Worm (Caenorhabditis elegans) whole organism, mixed stage, embryonic: Measurements from ENCODE around the gene best-18.

Experiments
- M03D4.4 ChIP-seq: sonication (generic microtip); optimal IDR thresholded peaks from 2 replicates; lab custom pipeline; 2017; ENCODE audit warnings: mild to moderate bottlenecking, missing genetic modification characterization, missing compliant biosample characterization
- bed-3 ChIP-seq: fragments of 200-800 bp; sonication (Bioruptor generic); optimal IDR thresholded peaks from 3 replicates; lab custom pipeline; 2018; ENCODE audit warnings: mild to moderate bottlenecking, missing genetic modification characterization, moderate library complexity, missing compliant biosample characterization
- blmp-1 ChIP-seq: fragments of 150-350 bp; optimal IDR thresholded peaks from 2 replicates; lab custom pipeline; 2014; ENCODE audit warnings: missing biosample characterization, missing genetic modification characterization
- ceh-39 ChIP-seq: fragments of 150-350 bp; optimal IDR thresholded peaks from 2 replicates; lab custom pipeline; 2014; ENCODE audit warnings: missing biosample characterization, missing genetic modification characterization
- ceh-43 ChIP-seq: fragments of 200-800 bp; sonication (Bioruptor generic); optimal IDR thresholded peaks from 2 replicates; lab custom pipeline; 2018; ENCODE audit warnings: mild to moderate bottlenecking, missing genetic modification characterization, moderate library complexity, missing compliant biosample characterization
- ceh-83 ChIP-seq: fragments of 200-800 bp; sonication (Bioruptor generic); optimal IDR thresholded peaks from 2 replicates; lab custom pipeline; 2018; ENCODE audit warnings: mild to moderate bottlenecking, missing genetic modification characterization, missing compliant biosample characterization
- ces-1 ChIP-seq: fragments of 150-350 bp; optimal IDR thresholded peaks from 2 replicates; lab custom pipeline; 2014; ENCODE audit warnings: missing biosample characterization, missing genetic modification reagents, missing genetic modification characterization
- drap-1 ChIP-seq: fragments of 200-800 bp; sonication (Bioruptor generic); optimal IDR thresholded peaks from 3 replicates; lab custom pipeline; 2018; ENCODE audit warnings: mild to moderate bottlenecking, missing genetic modification characterization, missing compliant biosample characterization
- elt-1 ChIP-seq: sonication (generic microtip); optimal IDR thresholded peaks from 2 replicates; lab custom pipeline; 2017; ENCODE audit warnings: missing genetic modification characterization, mild to moderate bottlenecking, missing compliant biosample characterization, antibody characterized with exemption, moderate library complexity, borderline replicate concordance; ENCODE audit not compliant: insufficient read depth
- elt-3 ChIP-seq: fragments of 150-350 bp; optimal IDR thresholded peaks from 2 replicates; lab custom pipeline; 2014; ENCODE audit warnings: missing biosample characterization, missing genetic modification characterization
- flh-1 ChIP-seq: fragments of 200-800 bp; sonication (Bioruptor generic); optimal IDR thresholded peaks from 2 replicates; lab custom pipeline; 2018; ENCODE audit warnings: mild to moderate bottlenecking, missing genetic modification characterization, moderate library complexity, missing compliant biosample characterization
- ham-2 ChIP-seq: fragments of 200-800 bp; sonication (Bioruptor generic); optimal IDR thresholded peaks from 2 replicates; lab custom pipeline; 2018; ENCODE audit warnings: mild to moderate bottlenecking, missing genetic modification characterization, missing compliant biosample characterization
- lin-32 ChIP-seq: fragments of 200-800 bp; sonication (Bioruptor generic); optimal IDR thresholded peaks from 2 replicates; lab custom pipeline; 2018; ENCODE audit warnings: mild to moderate bottlenecking, missing genetic modification characterization, missing compliant biosample characterization
- lsy-2 ChIP-seq: fragments of 150-350 bp; optimal IDR thresholded peaks from 2 replicates; lab custom pipeline; 2014; ENCODE audit warnings: missing biosample characterization, missing genetic modification characterization
- mab-5 ChIP-seq: fragments of 150-350 bp; optimal IDR thresholded peaks from 2 replicates; lab custom pipeline; 2014; ENCODE audit warnings: missing biosample characterization, missing genetic modification characterization
- mep-1 ChIP-seq: fragments of 150-350 bp; optimal IDR thresholded peaks from 2 replicates; lab custom pipeline; 2017; ENCODE audit warnings: missing biosample characterization, missing genetic modification reagents, missing genetic modification characterization, inconsistent platforms
- mls-2 ChIP-seq: sonication (generic microtip); optimal IDR thresholded peaks from 2 replicates; lab custom pipeline; 2016; ENCODE audit warnings: mild to moderate bottlenecking, missing genetic modification characterization, moderate library complexity, missing compliant biosample characterization
- nhr-12 ChIP-seq: fragments of 150-350 bp; optimal IDR thresholded peaks from 2 replicates; lab custom pipeline; 2014; ENCODE audit warnings: missing biosample characterization, missing genetic modification characterization
- nhr-2 ChIP-seq: fragments of 150-350 bp; optimal IDR thresholded peaks from 2 replicates; lab custom pipeline; 2014; ENCODE audit warnings: missing biosample characterization, missing genetic modification characterization
- nhr-28 ChIP-seq: fragments of 150-350 bp; optimal IDR thresholded peaks from 2 replicates; lab custom pipeline; 2014; ENCODE audit warnings: missing biosample characterization, missing genetic modification characterization
- nhr-76 ChIP-seq: sonication (generic microtip); optimal IDR thresholded peaks from 2 replicates; lab custom pipeline; 2017; ENCODE audit warnings: missing biosample characterization, missing genetic modification characterization
- pha-4 ChIP-seq: fragments of 150-350 bp; optimal IDR thresholded peaks from 2 replicates; lab custom pipeline; 2018; ENCODE audit warnings: missing biosample characterization, missing genetic modification reagents, missing genetic modification characterization
- sem-2 ChIP-seq: fragments of 200-800 bp; sonication (Bioruptor generic); optimal IDR thresholded peaks from 2 replicates; lab custom pipeline; 2018; ENCODE audit warnings: mild to moderate bottlenecking, missing genetic modification characterization, missing compliant biosample characterization
- snpc-4 ChIP-seq: fragments of 150-350 bp; optimal IDR thresholded peaks from 2 replicates; lab custom pipeline; 2014; ENCODE audit warnings: missing biosample characterization, missing genetic modification characterization
- sptf-1 ChIP-seq: sonication (generic microtip); optimal IDR thresholded peaks from 2 replicates; lab custom pipeline; 2017; ENCODE audit warnings: mild to moderate bottlenecking, missing genetic modification characterization, moderate library complexity, missing compliant biosample characterization
- tbx-8 ChIP-seq: fragments of 200-800 bp; sonication (Bioruptor generic); optimal IDR thresholded peaks from 2 replicates; lab custom pipeline; 2018; ENCODE audit warnings: mild to moderate bottlenecking, missing genetic modification characterization, moderate library complexity, missing compliant biosample characterization
- unc-120 ChIP-seq: sonication (generic microtip); optimal IDR thresholded peaks from 2 replicates; lab custom pipeline; 2017; ENCODE audit warnings: missing genetic modification characterization, missing compliant biosample characterization; ENCODE audit not compliant: poor library complexity, severe bottlenecking
- unc-39 ChIP-seq: fragments of 150-350 bp; optimal IDR thresholded peaks from 2 replicates; lab custom pipeline; 2014; ENCODE audit warnings: missing biosample characterization, missing genetic modification characterization
- unc-62 ChIP-seq: fragments of 150-350 bp; optimal IDR thresholded peaks from 2 replicates; lab custom pipeline; 2014; ENCODE audit warnings: missing biosample characterization, missing genetic modification reagents, missing genetic modification characterization
- zip-8 ChIP-seq: fragments of 150-350 bp; optimal IDR thresholded peaks from 2 replicates; lab custom pipeline; 2014; ENCODE audit warnings: missing biosample characterization, missing genetic modification characterization
- ztf-11 ChIP-seq: fragments of 150-350 bp; optimal IDR thresholded peaks from 2 replicates; lab custom pipeline; 2014; ENCODE audit warnings: missing biosample characterization, missing genetic modification characterization

best-18 gene

ce11 chrIII:10254583-10254982 lies 42.4 kb downstream of the best-18 start, which contains the start of gene R01H10.4:
Gene R01H10.4, plus strand, starts transcription at chrIII:10254818.
- TF ChIP-seq ces-1 (GFP tag; lab: Kevin White, UChicago) (no peak), mls-2 (tag; lab: Kevin White, UChicago) (no peak), elt-1 (no peak), sem-2 (GFP tag; lab: Kevin White, UChicago) (no peak), mab-5 (no peak), unc-39 (tag; lab: Kevin White, UChicago) (no peak), snpc-4 (tag; lab: Kevin White, UChicago) (no peak), drap-1 (GFP tag; lab: Kevin White, UChicago) (no peak), pha-4 (no peak), ceh-83 (GFP tag; lab: Kevin White, UChicago) (no peak), nhr-12 (no peak), nhr-2 (tag; lab: Kevin White, UChicago) (no peak), nhr-28 (tag; lab: Kevin White, UChicago) (no peak), tbx-8 (GFP tag; lab: Kevin White, UChicago) (no peak), zip-8 (tag; lab: Kevin White, UChicago) (no peak), sptf-1 (tag; lab: Kevin White, UChicago) (no peak), blmp-1 (tag; lab: Kevin White, UChicago) (no peak), nhr-76 (tag; lab: Kevin White, UChicago) (no peak)

DNA sequence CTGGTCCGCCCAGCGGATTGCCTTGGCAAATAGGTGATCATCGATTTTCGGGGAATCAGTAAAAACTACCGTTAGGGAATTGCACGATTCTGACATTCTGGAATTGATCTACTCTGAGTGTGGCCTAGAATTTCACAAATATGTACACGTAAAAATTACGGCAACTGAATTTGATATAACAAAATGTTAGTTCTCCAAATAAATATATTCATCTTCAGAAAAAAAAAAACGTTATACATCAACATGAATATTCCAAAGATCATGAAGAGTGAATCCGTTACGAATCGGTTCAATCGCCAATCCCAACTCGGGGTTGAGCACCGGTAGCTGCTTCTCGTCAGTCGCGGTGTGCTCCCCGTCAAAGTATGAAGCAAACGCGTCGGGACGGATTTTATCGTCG lies 46.4 kb downstream of the best-18 start, which contains the start of gene rip-1:
Gene rip-1 (minus strand): TSS at position 101 of the 400 bp plus-strand sequence.
- TF ChIP-seq elt-3 (tag; lab: Kevin White, UChicago) (no peak), ceh-43 (GFP tag; lab: Kevin White, UChicago) (no peak), sptf-1 (tag; lab: Kevin White, UChicago) (no peak), ceh-83 (GFP tag; lab: Kevin White, UChicago) (no peak), ceh-39 (no peak), flh-1 (no peak), pha-4 (no peak), M03D4.4 (no peak)

DNA sequence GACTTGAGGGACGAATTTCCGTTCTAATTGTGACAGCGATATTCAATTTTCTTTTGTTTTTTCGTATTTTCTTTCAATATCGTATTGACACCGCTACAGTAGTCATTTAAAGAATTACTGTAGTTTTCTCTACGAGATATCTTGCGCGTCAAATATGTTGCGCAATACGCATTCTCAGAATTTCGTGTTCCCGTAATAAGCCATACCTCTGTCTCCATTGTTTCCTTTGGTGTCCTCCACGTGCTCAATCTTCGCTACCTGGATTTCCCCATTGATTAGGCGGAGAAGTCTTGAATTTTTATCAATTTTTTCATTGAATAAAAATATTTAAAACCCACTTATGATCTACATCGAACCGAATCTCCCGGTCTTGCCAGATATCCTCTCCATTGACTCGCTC lies 49.1 kb downstream of the best-18 start:
- TF ChIP-seq blmp-1 (tag; lab: Kevin White, UChicago) (no peak), zip-8 (tag; lab: Kevin White, UChicago) (peak; percentile 49)

DNA sequence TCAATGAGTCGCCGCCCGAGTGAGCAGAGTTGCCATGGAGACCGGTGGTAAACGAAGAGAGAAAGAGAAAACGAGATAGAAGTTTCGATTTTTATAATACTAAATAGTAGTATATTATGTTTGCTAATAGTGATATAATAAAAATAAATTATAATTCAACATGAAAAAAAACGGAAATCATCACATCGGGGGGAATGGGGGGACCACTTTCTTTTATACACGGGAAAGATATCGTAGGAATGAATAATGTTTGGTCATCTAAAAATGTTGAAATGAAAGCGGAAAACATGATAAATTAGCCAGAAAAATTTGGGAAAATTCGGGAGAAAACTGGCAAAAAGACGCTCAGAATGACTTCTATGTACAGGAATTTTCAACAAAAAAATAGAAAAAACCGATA lies 49.5 kb downstream of the best-18 start, which contains the start of gene bbs-5:
Gene bbs-5 (minus strand): TSS at position 101 of the 400 bp plus-strand sequence.
- TF ChIP-seq mep-1: no peak
- TF ChIP-seq M03D4.4: no peak
- TF ChIP-seq mab-5: no peak
- no peak for TF ChIP-seq unc-62 (GFP tag; lab: Kevin White, UChicago)
- no peak for TF ChIP-seq elt-3 (tag; lab: Kevin White, UChicago)
- no peak for TF ChIP-seq unc-120 (tag; lab: Kevin White, UChicago)
- TF ChIP-seq bed-3 (GFP tag; lab: Kevin White, UChicago): no peak
- TF ChIP-seq ztf-11 (tag; lab: Kevin White, UChicago): no peak
- no peak for TF ChIP-seq ceh-43 (GFP tag; lab: Kevin White, UChicago)
- no peak for TF ChIP-seq lsy-2 (tag; lab: Kevin White, UChicago)
- TF ChIP-seq mls-2 (tag; lab: Kevin White, UChicago): no peak
- TF ChIP-seq nhr-76 (tag; lab: Kevin White, UChicago): no peak
- TF ChIP-seq ceh-83 (GFP tag; lab: Kevin White, UChicago): no peak
- no peak for TF ChIP-seq ham-2 (GFP tag; lab: Kevin White, UChicago)
- TF ChIP-seq tbx-8 (GFP tag; lab: Kevin White, UChicago): no peak
- no peak for TF ChIP-seq nhr-28 (tag; lab: Kevin White, UChicago)
- no peak for TF ChIP-seq lin-32
- TF ChIP-seq, all 35 proteins: peak for 0
